Fruit fly (Drosophila melanogaster): ENCODE measurements around the gene CG2113.

CG2113 gene

dm6 chr3L:3035769-3036583 lies 41.0 kb downstream of the CG2113 start (continued):
- TF ChIP-seq Ravus (GFP tag; IDR thresholded peaks at IDR 0.05), result no peak
- peak; percentile 14 for TF ChIP-seq da (GFP tag; optimal IDR thresholded peaks at IDR 0.05)
- peak; percentile 61 for TF ChIP-seq MTF-1 (GFP tag; optimal IDR thresholded peaks at IDR 0.05; ENCODE audit: borderline replicate concordance)
- TF ChIP-seq dati (GFP tag; IDR thresholded peaks at IDR 0.05), result no peak
- TF ChIP-seq ato (GFP tag; IDR thresholded peaks at IDR 0.05; ENCODE audit: partially characterized antibody), result no peak
- TF ChIP-seq CG14014 (GFP tag; IDR thresholded peaks at IDR 0.05), result peak; percentile 83
- TF ChIP-seq ara (GFP tag; IDR thresholded peaks at IDR 0.05), result peak; percentile 72
- TF ChIP-seq fd64A (GFP tag; optimal IDR thresholded peaks at IDR 0.05), result peak; percentile 65
- TF ChIP-seq CG30403 (GFP tag; optimal IDR thresholded peaks at IDR 0.05), result peak; percentile 86
- TF ChIP-seq CG15011 (GFP tag; optimal IDR thresholded peaks at IDR 0.05), result peak; percentile 88
- peak; percentile 78 for TF ChIP-seq Xbp1 (GFP tag; optimal IDR thresholded peaks at IDR 0.05)
- peak; percentile 29 for TF ChIP-seq Hey (tag; optimal IDR thresholded peaks at IDR 0.05)
- TF ChIP-seq CG11456 (GFP tag; IDR thresholded peaks at IDR 0.05), result peak; percentile 67; the same call in 1 of the 3 replicates
- TF ChIP-seq CG17385 (GFP tag; optimal IDR thresholded peaks at IDR 0.05), result peak; percentile 85
- peak; percentile 81 for TF ChIP-seq tio (GFP tag; optimal IDR thresholded peaks at IDR 0.05)
- peak; percentile 57 for TF ChIP-seq CG17186 (GFP tag; optimal IDR thresholded peaks at IDR 0.05)
- peak; percentile 92 for TF ChIP-seq gem (tag; optimal IDR thresholded peaks at IDR 0.05)
- TF ChIP-seq hth (optimal IDR thresholded peaks at IDR 0.05), result no peak
- TF ChIP-seq ham (GFP tag; IDR thresholded peaks at IDR 0.05), result no peak
- TF ChIP-seq CG18011 (GFP tag; optimal IDR thresholded peaks at IDR 0.05), result peak; percentile 60
- peak; percentile 69 for TF ChIP-seq Bdp1 (GFP tag; optimal IDR thresholded peaks at IDR 0.05)
- peak; percentile 92 for TF ChIP-seq Meics (GFP tag; optimal IDR thresholded peaks at IDR 0.05)
- peak; percentile 44 for TF ChIP-seq her (GFP tag; optimal IDR thresholded peaks at IDR 0.05)
- peak in 1 of 2 experiments; percentile 78 for TF ChIP-seq Eip74EF (GFP tag; optimal IDR thresholded peaks at IDR 0.05)
- peak; percentile 94 for TF ChIP-seq CG9727 (GFP tag; optimal IDR thresholded peaks at IDR 0.05)
- peak; percentile 84 for TF ChIP-seq cwo (GFP tag; optimal IDR thresholded peaks at IDR 0.05)
- peak; percentile 61 for TF ChIP-seq Chrac-16 (GFP tag; optimal IDR thresholded peaks at IDR 0.05)
- no peak for TF ChIP-seq tll (GFP tag; optimal IDR thresholded peaks at IDR 0.05)
- peak; percentile 92 for TF ChIP-seq CoRest (tag; optimal IDR thresholded peaks at IDR 0.05)
- TF ChIP-seq CG12942 (GFP tag; optimal IDR thresholded peaks at IDR 0.05), result peak; percentile 48
- peak; percentile 41; the same call in 2 of the 3 replicates for TF ChIP-seq ken (GFP tag; IDR thresholded peaks at IDR 0.05)
- no peak for TF ChIP-seq crol (GFP tag; IDR thresholded peaks at IDR 0.05)
- no peak for TF ChIP-seq CG6272 (GFP tag; IDR thresholded peaks at IDR 0.05)
- TF ChIP-seq CG4820 (GFP tag; optimal IDR thresholded peaks at IDR 0.05), result peak; percentile 99
- TF ChIP-seq Jarid2 (GFP tag; optimal IDR thresholded peaks at IDR 0.05), result peak; percentile 68
- TF ChIP-seq kah (GFP tag; optimal IDR thresholded peaks at IDR 0.05), result peak; percentile 90
- peak; percentile 86 for TF ChIP-seq gro (GFP tag; optimal IDR thresholded peaks at IDR 0.05)
- peak; percentile 72 for TF ChIP-seq CG12155 (GFP tag; optimal IDR thresholded peaks at IDR 0.05)
- peak; percentile 63 for TF ChIP-seq Awh (GFP tag; IDR thresholded peaks at IDR 0.05)
- peak; percentile 46 for TF ChIP-seq CG7928 (GFP tag; optimal IDR thresholded peaks at IDR 0.05)
- peak; percentile 52; the same call in 1 of the 3 replicates for TF ChIP-seq B-H1 (GFP tag; IDR thresholded peaks at IDR 0.05)
- TF ChIP-seq Dbx (GFP tag; IDR thresholded peaks at IDR 0.05), result peak; percentile 72
- TF ChIP-seq CG8388 (GFP tag; optimal IDR thresholded peaks at IDR 0.05), result peak; percentile 82
- peak; percentile 78 for TF ChIP-seq NfI (GFP tag; optimal IDR thresholded peaks at IDR 0.05)
- peak in 1 of 2 experiments; percentile 60 for TF ChIP-seq insv (GFP tag; optimal IDR thresholded peaks at IDR 0.05)
- peak; percentile 59 for TF ChIP-seq zfh2 (GFP tag; optimal IDR thresholded peaks at IDR 0.05)
- TF ChIP-seq sisA (GFP tag; IDR thresholded peaks at IDR 0.05), result peak; percentile 51; the same call in 1 of the 2 replicates
- peak; percentile 86 for TF ChIP-seq CG18619 (GFP tag; optimal IDR thresholded peaks at IDR 0.05)
- no peak for TF ChIP-seq h (optimal IDR thresholded peaks at IDR 0.05)

Measured in whole organism, embryonic.